Worm (Caenorhabditis elegans) whole organism, L4/young adult: ENCODE measurements around the gene mes-1.

Experiments used
- W03F9.2 ChIP-seq: fragments of 150-350 bp; optimal IDR thresholded peaks from 2 replicates; lab custom pipeline; 2014; ENCODE audit warnings: missing biosample characterization, missing genetic modification characterization
- dao-5 ChIP-seq: sonication (generic microtip); optimal IDR thresholded peaks from 2 replicates; lab custom pipeline; 2016; ENCODE audit warnings: missing genotype, missing genetic modification characterization, moderate library complexity, missing compliant biosample characterization
- him-1 ChIP-seq: sonication (generic microtip); optimal IDR thresholded peaks from 2 replicates; lab custom pipeline; 2016; ENCODE audit warnings: missing genotype, missing genetic modification reagents, missing genetic modification characterization, missing compliant biosample characterization

ce11 chrX:11857178-11857577 lies at the start of gene mes-1:
- TF ChIP-seq W03F9.2 (tag; lab: Kevin White, UChicago) (no peak), him-1 (tag; lab: Kevin White, UChicago) (no peak), dao-5 (tag; lab: Kevin White, UChicago) (no peak)
